Worm (Caenorhabditis elegans) whole organism, L1 larva: ENCODE measurements around the gene R74.2.

ENCODE experiments used
- C04F5.9 ChIP-seq: sonication (generic microtip); optimal IDR thresholded peaks from 2 replicates; lab custom pipeline; 2016; ENCODE audit warnings: missing genetic modification characterization, missing compliant biosample characterization
- C16A3.4 ChIP-seq: fragments of 150-350 bp; optimal IDR thresholded peaks from 2 replicates; lab custom pipeline; 2014; ENCODE audit warnings: missing biosample characterization, missing genetic modification characterization
- C34B4.2 ChIP-seq: sonication (generic microtip); optimal IDR thresholded peaks from 2 replicates; lab custom pipeline; 2017; ENCODE audit warnings: mild to moderate bottlenecking, missing genetic modification characterization, missing compliant biosample characterization
- F16B12.6 ChIP-seq: fragments of 150-350 bp; optimal IDR thresholded peaks from 2 replicates; lab custom pipeline; 2014; ENCODE audit warnings: missing biosample characterization, missing genetic modification characterization
- alr-1 ChIP-seq: fragments of 200-800 bp; sonication (Bioruptor generic); optimal IDR thresholded peaks from 2 replicates; lab custom pipeline; 2018; ENCODE audit warnings: borderline replicate concordance, mild to moderate bottlenecking, missing genetic modification characterization, missing compliant biosample characterization
- aly-2 ChIP-seq: fragments of 150-350 bp; optimal IDR thresholded peaks from 2 replicates; lab custom pipeline; 2014; ENCODE audit warnings: missing biosample characterization, missing genetic modification characterization
- blmp-1 ChIP-seq: fragments of 150-350 bp; optimal IDR thresholded peaks from 2 replicates; lab custom pipeline; 2014; ENCODE audit warnings: missing biosample characterization, missing genetic modification characterization
- ceh-88 ChIP-seq: fragments of 200-800 bp; sonication (Bioruptor generic); IDR thresholded peaks from 2 replicates; pipeline ENCODE4 v1.3.6; 2022; ENCODE audit warnings: missing genetic modification characterization, missing compliant biosample characterization
- ceh-90 ChIP-seq: sonication (generic microtip); optimal IDR thresholded peaks from 2 replicates; lab custom pipeline; 2016; ENCODE audit warnings: missing genetic modification characterization, missing compliant biosample characterization
- ces-1 ChIP-seq: fragments of 150-350 bp; optimal IDR thresholded peaks from 2 replicates; lab custom pipeline; 2014; ENCODE audit warnings: missing biosample characterization, missing genetic modification reagents, missing genetic modification characterization
- dpl-1 ChIP-seq, 3 experiments: fragments of 150-350 bp in 2 of 3; sonication (generic microtip) in 1 of 3; optimal IDR thresholded peaks; 2 replicates each; lab custom pipeline; 2014 to 2017; ENCODE audit warnings: missing biosample characterization in 3 of 3, missing genetic modification characterization in 3 of 3, missing genetic modification reagents in 3 of 3
- efl-1 ChIP-seq, 4 experiments: fragments of 150-350 bp; optimal IDR thresholded peaks in 3 of 4; peaks in 1 of 4; 1 replicate in 1 of 4; 2 replicates in 3 of 4; lab custom pipeline; 2014; ENCODE audit warnings: missing biosample characterization in 2 of 4, missing genetic modification characterization in 2 of 4, missing genetic modification reagents in 2 of 4
- ets-5 ChIP-seq: fragments of 200-800 bp; sonication (Bioruptor generic); IDR thresholded peaks from 2 replicates; pipeline ENCODE4 v1.3.6; 2022; ENCODE audit warnings: missing genetic modification characterization, missing compliant biosample characterization
- fos-1 ChIP-seq: fragments of 150-350 bp; optimal IDR thresholded peaks from 2 replicates; lab custom pipeline; 2014; ENCODE audit warnings: missing biosample characterization, missing genetic modification characterization
- hpl-2 ChIP-seq: fragments of 150-350 bp; optimal IDR thresholded peaks from 2 replicates; lab custom pipeline; 2014; ENCODE audit warnings: missing biosample characterization, missing genetic modification reagents, missing genetic modification characterization
- isw-1 ChIP-seq: fragments of 200-800 bp; sonication (Bioruptor generic); IDR thresholded peaks from 2 replicates; pipeline ENCODE4 v1.3.6; 2022; ENCODE audit warnings: missing genetic modification characterization, missing compliant biosample characterization
- lin-35 ChIP-seq, 2 experiments: fragments of 150-350 bp; optimal IDR thresholded peaks; 2 replicates each; lab custom pipeline; 2014; ENCODE audit warnings: missing biosample characterization in 2 of 2, missing genetic modification characterization in 2 of 2, missing genetic modification reagents in 2 of 2
- lir-3 ChIP-seq: sonication (generic microtip); optimal IDR thresholded peaks from 2 replicates; lab custom pipeline; 2016; ENCODE audit warnings: mild to moderate bottlenecking, missing genetic modification characterization, moderate library complexity, missing compliant biosample characterization; ENCODE audit not compliant: poor library complexity
- lsy-2 ChIP-seq, 2 experiments: fragments of 150-350 bp; optimal IDR thresholded peaks; 2 replicates each; lab custom pipeline; 2014; ENCODE audit warnings: missing biosample characterization in 2 of 2, missing genetic modification characterization in 2 of 2
- nhr-19 ChIP-seq: fragments of 200-800 bp; sonication (Bioruptor generic); conservative IDR thresholded peaks from 2 replicates; pipeline ENCODE4 v1.3.6; 2022; ENCODE audit warnings: missing genetic modification characterization, missing compliant biosample characterization
- nhr-71 ChIP-seq: sonication (generic microtip); optimal IDR thresholded peaks from 2 replicates; lab custom pipeline; 2016; ENCODE audit warnings: mild to moderate bottlenecking, missing genetic modification characterization, moderate library complexity, missing compliant biosample characterization
- nhr-90 ChIP-seq: sonication (generic microtip); optimal IDR thresholded peaks from 2 replicates; lab custom pipeline; 2016; ENCODE audit warnings: mild to moderate bottlenecking, missing genetic modification characterization, missing compliant biosample characterization; ENCODE audit not compliant: poor library complexity
- pqm-1 ChIP-seq: sonication (generic microtip); optimal IDR thresholded peaks from 3 replicates; lab custom pipeline; 2017; ENCODE audit warnings: missing biosample characterization, missing genetic modification characterization
- skn-1 ChIP-seq: fragments of 150-350 bp; optimal IDR thresholded peaks from 2 replicates; lab custom pipeline; 2014; ENCODE audit warnings: missing biosample characterization, missing genetic modification characterization
- sox-4 ChIP-seq: sonication (generic microtip); optimal IDR thresholded peaks from 2 replicates; lab custom pipeline; 2016; ENCODE audit warnings: missing genetic modification characterization, missing compliant biosample characterization
- sup-37 ChIP-seq: fragments of 200-800 bp; sonication (Bioruptor generic); optimal IDR thresholded peaks from 2 replicates; lab custom pipeline; 2018; ENCODE audit warnings: mild to moderate bottlenecking, missing genetic modification characterization, missing compliant biosample characterization
- unc-62 ChIP-seq: fragments of 150-350 bp; optimal IDR thresholded peaks from 2 replicates; lab custom pipeline; 2014; ENCODE audit warnings: missing biosample characterization, missing genetic modification reagents, missing genetic modification characterization
- unc-86 ChIP-seq: sonication (generic microtip); optimal IDR thresholded peaks from 2 replicates; lab custom pipeline; 2016; ENCODE audit warnings: missing genetic modification characterization, missing compliant biosample characterization
- unc-98 ChIP-seq: fragments of 200-800 bp; sonication (Bioruptor generic); IDR thresholded peaks from 2 replicates; pipeline ENCODE4 v1.3.6; 2022; ENCODE audit warnings: missing genetic modification characterization, missing compliant biosample characterization
- vab-15 ChIP-seq: sonication (generic microtip); optimal IDR thresholded peaks from 2 replicates; lab custom pipeline; 2017; ENCODE audit warnings: missing genotype, mild to moderate bottlenecking, missing genetic modification characterization, missing compliant biosample characterization
- ztf-11 ChIP-seq, 2 experiments: sonication (generic microtip); optimal IDR thresholded peaks; 2 replicates each; lab custom pipeline; 2016 to 2017; ENCODE audit warnings: missing genetic modification characterization in 2 of 2, missing biosample characterization in 1 of 2, missing compliant biosample characterization in 1 of 2
- ztf-4 ChIP-seq: fragments of 150-350 bp; optimal IDR thresholded peaks from 2 replicates; lab custom pipeline; 2014; ENCODE audit warnings: missing biosample characterization, missing genetic modification characterization

Gene R74.2

DNA sequence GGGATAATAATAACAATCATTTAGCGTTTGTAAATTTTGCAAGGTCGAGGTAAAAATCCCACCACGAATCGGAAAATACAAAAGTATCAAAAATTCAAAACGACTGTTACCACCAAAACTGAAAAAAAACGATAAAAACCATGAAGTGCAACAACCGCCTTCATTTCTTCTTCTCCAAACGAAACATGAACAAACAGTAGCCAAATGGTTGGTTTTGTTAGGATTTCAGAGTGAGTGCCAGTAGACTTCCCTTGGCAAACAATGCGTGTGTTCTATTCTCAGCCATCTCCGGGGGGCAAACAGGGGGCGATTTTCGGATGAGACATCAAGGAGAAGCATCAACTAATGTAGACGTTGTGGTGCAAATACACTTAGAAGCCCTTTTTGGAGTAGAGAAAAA lies 36.8 kb downstream of the R74.2 start:
- TF ChIP-seq efl-1 (optimal IDR thresholded peaks at IDR 0.05; lab: Kevin White, UChicago) (no peak), efl-1 (GFP tag; optimal IDR thresholded peaks at IDR 0.05 in 1 of 2; lab: Kevin White, UChicago) (peak in 1 of 2 experiments; percentile 94), C04F5.9 (no peak)

DNA sequence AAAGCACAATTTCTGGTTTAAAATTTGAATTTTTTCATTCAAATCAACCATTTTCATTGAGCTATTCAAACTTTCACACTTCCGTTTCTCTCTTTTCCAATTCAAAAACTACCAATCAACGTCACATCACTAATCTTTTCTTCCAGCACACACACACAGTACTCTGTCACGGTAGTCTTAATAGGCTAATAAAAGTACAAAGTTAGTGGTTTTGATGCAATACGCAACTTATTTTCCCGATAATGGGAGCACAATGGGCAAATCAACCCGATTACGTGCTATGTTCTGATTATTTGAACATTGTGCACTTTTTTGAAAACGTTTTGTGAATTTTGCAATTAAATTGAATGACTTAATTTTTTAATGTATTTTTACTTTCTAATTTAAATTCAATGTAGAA lies 39.4 kb downstream of the R74.2 start:
- TF ChIP-seq ceh-88 (GFP tag; lab: Robert Waterston, UW) (no peak), vab-15 (tag; lab: Kevin White, UChicago) (no peak), nhr-71 (tag; lab: Kevin White, UChicago) (no peak), ets-5 (no peak), alr-1 (tag; lab: Kevin White, UChicago) (no peak), blmp-1 (tag; lab: Kevin White, UChicago) (no peak), fos-1 (tag; lab: Kevin White, UChicago) (no peak), aly-2 (tag; lab: Kevin White, UChicago) (no peak), sox-4 (tag; lab: Kevin White, UChicago) (no peak), dpl-1 (GFP tag; optimal IDR thresholded peaks at IDR 0.05; lab: Kevin White, UChicago) (no peak), F16B12.6 (tag; lab: Kevin White, UChicago) (no peak), lir-3 (tag; lab: Kevin White, UChicago) (no peak), pqm-1 (tag; lab: Kevin White, UChicago) (no peak), ztf-11 (tag; optimal IDR thresholded peaks at IDR 0.05; lab: Kevin White, UChicago) (no peak), sup-37 (GFP tag; lab: Kevin White, UChicago) (no peak), hpl-2 (GFP tag; lab: Kevin White, UChicago) (no peak), nhr-19 (GFP tag; lab: Robert Waterston, UW) (no peak), isw-1 (GFP tag; lab: Robert Waterston, UW) (no peak), lin-35 (GFP tag; optimal IDR thresholded peaks at IDR 0.05; lab: Kevin White, UChicago) (no peak)

DNA sequence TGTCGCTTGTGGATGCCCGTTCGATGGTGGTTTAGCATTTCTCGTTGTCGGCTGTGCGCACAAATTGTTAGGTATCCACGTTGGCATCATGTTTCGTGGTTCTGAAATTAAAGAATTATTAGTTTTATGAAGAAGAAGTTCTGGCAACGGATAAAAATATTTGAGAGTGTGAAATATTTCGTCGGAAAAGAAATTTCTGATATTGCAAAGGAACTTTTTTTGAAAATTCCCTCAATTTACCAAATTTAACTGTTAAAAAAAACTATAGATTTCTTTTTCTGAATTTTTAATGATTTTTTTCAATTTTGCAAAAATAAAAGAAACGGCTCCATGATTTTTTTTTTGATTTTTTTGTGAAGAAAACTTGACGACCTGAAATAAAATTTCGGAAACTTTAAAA lies 40.0 kb downstream of the R74.2 start, which contains the start of gene mpk-1:
Gene mpk-1 (minus strand): TSS at position 101 of the 400 bp plus-strand sequence.
- TF ChIP-seq sup-37 (GFP tag; lab: Kevin White, UChicago) (no peak), ceh-90 (tag; lab: Kevin White, UChicago) (no peak), unc-86 (no peak), skn-1 (tag; lab: Kevin White, UChicago) (no peak), nhr-90 (tag; lab: Kevin White, UChicago) (no peak), C16A3.4 (tag; lab: Kevin White, UChicago) (no peak)

DNA sequence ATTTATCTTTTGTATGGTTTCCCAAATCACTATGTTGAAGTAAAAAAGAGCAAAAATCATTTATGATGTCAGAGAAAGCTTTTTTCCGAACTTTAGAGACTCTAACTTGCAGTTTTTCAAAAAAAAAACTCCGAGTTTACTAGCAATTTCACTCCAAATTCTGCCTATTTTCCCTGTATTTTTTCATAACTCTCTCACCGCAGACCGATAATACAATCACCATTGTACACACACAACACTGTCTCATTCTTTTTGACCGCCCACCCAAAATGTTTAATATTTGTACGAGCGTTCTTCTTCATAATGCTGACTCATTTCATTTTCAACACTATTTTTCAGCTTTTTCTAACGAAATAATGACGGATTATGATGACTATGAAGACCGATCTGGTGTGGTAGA lies 40.9 kb downstream of the R74.2 start, which contains the start of gene F43C1.5:
Gene F43C1.5 (plus strand): TSS at position 301 of the 400 bp plus-strand sequence.
- TF ChIP-seq efl-1 (optimal IDR thresholded peaks at IDR 0.05; lab: Kevin White, UChicago) (no peak), efl-1 (GFP tag; optimal IDR thresholded peaks at IDR 0.05 in 1 of 2; lab: Kevin White, UChicago) (peak in 1 of 2 experiments; percentile 20), sup-37 (GFP tag; lab: Kevin White, UChicago) (no peak), F16B12.6 (tag; lab: Kevin White, UChicago) (no peak), ces-1 (no peak), dpl-1 (GFP tag; optimal IDR thresholded peaks at IDR 0.05; lab: Kevin White, UChicago) (no peak), lin-35 (GFP tag; optimal IDR thresholded peaks at IDR 0.05; lab: Kevin White, UChicago) (no peak), ztf-11 (tag; optimal IDR thresholded peaks at IDR 0.05; lab: Kevin White, UChicago) (no peak)

DNA sequence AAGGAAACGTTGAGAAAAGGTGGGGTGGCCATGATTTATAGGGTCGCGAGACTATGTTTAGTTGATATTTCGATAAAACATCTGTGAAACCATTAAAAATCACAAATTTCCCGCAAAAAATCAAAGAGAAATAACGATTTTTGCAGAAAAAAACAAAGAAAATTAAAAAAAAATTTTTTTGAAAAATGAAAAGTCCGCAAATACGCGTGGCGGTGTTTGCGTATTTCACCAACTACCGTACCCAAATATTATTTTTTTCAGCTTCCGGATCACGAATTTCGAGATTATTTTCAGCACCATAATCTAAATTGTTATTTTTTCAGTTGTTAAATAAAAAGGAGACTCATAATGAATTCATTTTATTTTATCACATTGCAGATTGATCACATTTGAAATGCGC lies 42.1 kb downstream of the R74.2 start:
- peak in 1 of 2 experiments; percentile 3 for TF ChIP-seq lsy-2 (tag; optimal IDR thresholded peaks at IDR 0.05; lab: Kevin White, UChicago)
- TF ChIP-seq unc-62: no peak
- no peak for TF ChIP-seq unc-98 (GFP tag; lab: Robert Waterston, UW)
- no peak for TF ChIP-seq sox-4 (tag; lab: Kevin White, UChicago)
- TF ChIP-seq ceh-88 (GFP tag; lab: Robert Waterston, UW): no peak
- TF ChIP-seq C34B4.2 (tag; lab: Kevin White, UChicago): no peak
- no peak for TF ChIP-seq ztf-4 (tag; lab: Kevin White, UChicago)
